Fruit fly (Drosophila melanogaster) whole organism: ENCODE data around the gene Chd3.

Source experiments
- CG8478 ChIP-seq: fragments of >200 bp; optimal IDR thresholded peaks from 2 replicates; lab custom pipeline; 2018; ENCODE audit warnings: inconsistent platforms
- EcR ChIP-seq, 2 experiments: fragments of >200 bp; optimal IDR thresholded peaks; 2 replicates each; lab custom pipeline; 2017; ENCODE audit warnings: missing biosample characterization in 2 of 2, missing genetic modification characterization in 2 of 2, missing genetic modification reagents in 2 of 2
- psq ChIP-seq: fragments of >200 bp; optimal IDR thresholded peaks from 2 replicates; lab custom pipeline; 2017

dm6 chr3L:19486398-19486797, 39.4 kb downstream of the Chd3 start, which contains the start of gene brv1:
- TF ChIP-seq psq (lab: Kevin White, UChicago), result no peak
- no peak for TF ChIP-seq EcR (GFP tag; optimal IDR thresholded peaks at IDR 0.05; lab: Kevin White, UChicago)
- TF ChIP-seq CG8478 (lab: Kevin White, UChicago), result no peak
